Worm (Caenorhabditis elegans) whole organism, late embryonic: ENCODE measurements around the gene egg-1.

Experiments
- F13H6.1 ChIP-seq: sonication (generic microtip); optimal IDR thresholded peaks from 2 replicates; lab custom pipeline; 2016; ENCODE audit warnings: missing genetic modification characterization, missing compliant biosample characterization
- K09A11.1 ChIP-seq: sonication (generic microtip); optimal IDR thresholded peaks from 2 replicates; lab custom pipeline; 2017; ENCODE audit warnings: antibody characterized with exemption, mild to moderate bottlenecking, missing genetic modification characterization, missing compliant biosample characterization; ENCODE audit not compliant: insufficient read depth
- Y22D7AL.16 ChIP-seq: sonication (generic microtip); optimal IDR thresholded peaks from 2 replicates; lab custom pipeline; 2016; ENCODE audit warnings: missing genetic modification characterization, missing compliant biosample characterization
- ahr-1 ChIP-seq: sonication (generic microtip); optimal IDR thresholded peaks from 2 replicates; lab custom pipeline; 2016; ENCODE audit warnings: missing genetic modification characterization, missing compliant biosample characterization
- ama-1 ChIP-seq: fragments of 150-350 bp; optimal IDR thresholded peaks from 2 replicates; lab custom pipeline; 2014
- ceh-14 ChIP-seq: sonication (generic microtip); optimal IDR thresholded peaks from 2 replicates; lab custom pipeline; 2016; ENCODE audit warnings: missing genotype, missing genetic modification characterization, missing compliant biosample characterization
- ceh-18 ChIP-seq: sonication (generic microtip); optimal IDR thresholded peaks from 2 replicates; lab custom pipeline; 2016; ENCODE audit warnings: missing genetic modification characterization, missing compliant biosample characterization
- ceh-2 ChIP-seq: sonication (generic microtip); optimal IDR thresholded peaks from 2 replicates; lab custom pipeline; 2016; ENCODE audit warnings: missing genotype, missing genetic modification characterization, missing compliant biosample characterization
- ceh-30 ChIP-seq: fragments of 150-350 bp; optimal IDR thresholded peaks from 2 replicates; lab custom pipeline; 2014; ENCODE audit warnings: missing biosample characterization, missing genetic modification characterization
- ceh-31 ChIP-seq: sonication (generic microtip); optimal IDR thresholded peaks from 2 replicates; lab custom pipeline; 2016; ENCODE audit warnings: missing genetic modification characterization, missing compliant biosample characterization
- ceh-34 ChIP-seq: sonication (generic microtip); optimal IDR thresholded peaks from 2 replicates; lab custom pipeline; 2016; ENCODE audit warnings: mild to moderate bottlenecking, missing genetic modification characterization, missing compliant biosample characterization
- ceh-45 ChIP-seq: fragments of 200-800 bp; sonication (Bioruptor generic); IDR thresholded peaks from 2 replicates; pipeline ENCODE4 v1.3.6; 2022; ENCODE audit warnings: missing genetic modification reagents, missing genetic modification characterization, missing compliant biosample characterization
- ceh-48 ChIP-seq: sonication (generic microtip); optimal IDR thresholded peaks from 2 replicates; lab custom pipeline; 2016; ENCODE audit warnings: missing genetic modification characterization, inconsistent platforms, missing compliant biosample characterization
- ceh-6 ChIP-seq: fragments of 200-800 bp; sonication (Bioruptor generic); optimal IDR thresholded peaks from 2 replicates; lab custom pipeline; 2018; ENCODE audit warnings: mild to moderate bottlenecking, missing genetic modification characterization, missing compliant biosample characterization
- che-1 ChIP-seq: sonication (generic microtip); optimal IDR thresholded peaks from 2 replicates; lab custom pipeline; 2016; ENCODE audit warnings: mild to moderate bottlenecking, missing genetic modification characterization, missing compliant biosample characterization
- dmd-4 ChIP-seq: sonication (generic microtip); optimal IDR thresholded peaks from 2 replicates; lab custom pipeline; 2016; ENCODE audit warnings: borderline replicate concordance, missing genetic modification characterization, missing compliant biosample characterization
- elt-2 ChIP-seq: sonication (generic microtip); optimal IDR thresholded peaks from 2 replicates; lab custom pipeline; 2016; ENCODE audit warnings: missing genetic modification reagents, missing genetic modification characterization, missing compliant biosample characterization
- fax-1 ChIP-seq: sonication (generic microtip); optimal IDR thresholded peaks from 2 replicates; lab custom pipeline; 2016; ENCODE audit warnings: missing genotype, missing genetic modification characterization, missing compliant biosample characterization
- fkh-6 ChIP-seq: sonication (generic microtip); optimal IDR thresholded peaks from 2 replicates; lab custom pipeline; 2016; ENCODE audit warnings: missing genetic modification characterization, missing compliant biosample characterization
- gmeb-2 ChIP-seq: sonication (generic microtip); optimal IDR thresholded peaks from 2 replicates; lab custom pipeline; 2016; ENCODE audit warnings: missing genetic modification characterization, inconsistent platforms, missing compliant biosample characterization
- lim-6 ChIP-seq: sonication (generic microtip); optimal IDR thresholded peaks from 2 replicates; lab custom pipeline; 2016; ENCODE audit warnings: missing genetic modification characterization, missing compliant biosample characterization
- madf-2 ChIP-seq: sonication (generic microtip); optimal IDR thresholded peaks from 2 replicates; lab custom pipeline; 2017; ENCODE audit warnings: missing genetic modification characterization, missing compliant biosample characterization
- nfya-1 ChIP-seq: sonication (generic microtip); optimal IDR thresholded peaks from 2 replicates; lab custom pipeline; 2017; ENCODE audit warnings: missing genetic modification characterization, mild to moderate bottlenecking, missing compliant biosample characterization, antibody characterized with exemption, moderate library complexity
- npax-4 ChIP-seq: sonication (generic microtip); optimal IDR thresholded peaks from 2 replicates; lab custom pipeline; 2016; ENCODE audit warnings: missing genetic modification characterization, missing compliant biosample characterization
- odd-2 ChIP-seq: sonication (generic microtip); optimal IDR thresholded peaks from 2 replicates; lab custom pipeline; 2017; ENCODE audit warnings: antibody characterized with exemption, mild to moderate bottlenecking, missing genetic modification characterization, missing compliant biosample characterization
- pag-3 ChIP-seq: sonication (generic microtip); optimal IDR thresholded peaks from 2 replicates; lab custom pipeline; 2016; ENCODE audit warnings: missing compliant biosample characterization, missing genetic modification characterization, borderline replicate concordance
- pat-9 ChIP-seq: fragments of 200-800 bp; sonication (Bioruptor generic); optimal IDR thresholded peaks from 2 replicates; lab custom pipeline; 2018; ENCODE audit warnings: mild to moderate bottlenecking, missing genetic modification characterization, moderate library complexity, missing compliant biosample characterization
- pros-1 ChIP-seq: fragments of 150-350 bp; optimal IDR thresholded peaks from 2 replicates; lab custom pipeline; 2014; ENCODE audit warnings: missing biosample characterization, missing genetic modification reagents, missing genetic modification characterization
- ref-2 ChIP-seq: sonication (generic microtip); optimal IDR thresholded peaks from 2 replicates; lab custom pipeline; 2016; ENCODE audit warnings: missing genetic modification characterization, missing compliant biosample characterization
- sdc-2 ChIP-seq: sonication (generic microtip); optimal IDR thresholded peaks from 2 replicates; lab custom pipeline; 2016; ENCODE audit warnings: missing genotype, missing genetic modification characterization, missing compliant biosample characterization
- syd-9 ChIP-seq: sonication (generic microtip); optimal IDR thresholded peaks from 2 replicates; lab custom pipeline; 2016; ENCODE audit warnings: mild to moderate bottlenecking, missing genetic modification characterization, moderate library complexity, missing compliant biosample characterization
- tbx-2 ChIP-seq: sonication (generic microtip); optimal IDR thresholded peaks from 2 replicates; lab custom pipeline; 2016; ENCODE audit warnings: missing genetic modification characterization, missing compliant biosample characterization
- tbx-7 ChIP-seq: sonication (generic microtip); optimal IDR thresholded peaks from 2 replicates; lab custom pipeline; 2016; ENCODE audit warnings: missing genotype, missing genetic modification characterization, missing compliant biosample characterization
- ttx-3 ChIP-seq: sonication (generic microtip); optimal IDR thresholded peaks from 2 replicates; lab custom pipeline; 2016; ENCODE audit warnings: missing genetic modification reagents, missing genetic modification characterization, missing compliant biosample characterization
- unc-42 ChIP-seq: sonication (generic microtip); optimal IDR thresholded peaks from 2 replicates; lab custom pipeline; 2016; ENCODE audit warnings: missing genotype, missing genetic modification characterization, missing compliant biosample characterization
- zip-5 ChIP-seq: sonication (generic microtip); optimal IDR thresholded peaks from 2 replicates; lab custom pipeline; 2016; ENCODE audit warnings: missing genetic modification characterization, missing compliant biosample characterization
- ztf-16 ChIP-seq: sonication (generic microtip); optimal IDR thresholded peaks from 2 replicates; lab custom pipeline; 2017; ENCODE audit warnings: missing genetic modification characterization, missing compliant biosample characterization

egg-1 gene

DNA sequence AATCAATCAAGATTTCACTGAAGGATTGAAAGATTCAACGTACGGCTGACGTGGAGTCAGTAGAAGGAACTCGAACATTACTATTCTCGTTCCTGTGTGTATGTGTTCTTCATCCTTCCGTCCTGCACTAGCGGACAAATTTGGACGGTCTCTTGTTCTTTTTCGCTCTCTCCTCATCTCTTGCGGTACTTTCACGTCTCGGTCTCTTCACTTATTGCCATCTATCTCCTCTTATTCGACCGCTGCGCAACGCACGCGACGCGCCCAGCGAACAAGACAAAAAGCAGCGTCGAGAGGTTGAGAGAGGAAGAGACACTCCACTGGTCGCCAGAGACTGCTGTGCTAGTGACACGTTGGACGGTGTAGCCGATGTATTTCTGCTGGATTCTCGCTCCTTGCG is 12.5 kb upstream of the egg-1 start (continued):
- TF ChIP-seq sdc-2: peak; percentile 26
- 0 out of 2 replicates have a peak, but pooled peaks have one; percentile 13 for TF ChIP-seq ceh-45 (GFP tag; lab: Robert Waterston, UW)
- peak; percentile 71 for TF ChIP-seq pros-1 (tag; lab: Kevin White, UChicago)
- peak; percentile 84 for TF ChIP-seq ceh-31 (tag; lab: Kevin White, UChicago)
- TF ChIP-seq madf-2 (tag; lab: Kevin White, UChicago): no peak
- TF ChIP-seq unc-42: peak; percentile 34
- TF ChIP-seq odd-2: no peak
- TF ChIP-seq ttx-3: no peak
- no peak for TF ChIP-seq ceh-6 (GFP tag; lab: Kevin White, UChicago)
- TF ChIP-seq lim-6 (tag; lab: Kevin White, UChicago): peak; percentile 12
- peak; percentile 83 for TF ChIP-seq tbx-2 (tag; lab: Kevin White, UChicago)
- TF ChIP-seq gmeb-2 (tag; lab: Kevin White, UChicago): no peak
- TF ChIP-seq ceh-2 (tag; lab: Kevin White, UChicago): peak; percentile 36
- TF ChIP-seq elt-2 (tag; lab: Kevin White, UChicago): peak; percentile 45
- peak; percentile 54 for TF ChIP-seq syd-9 (tag; lab: Kevin White, UChicago)
- TF ChIP-seq npax-4 (tag; lab: Kevin White, UChicago): no peak
- no peak for TF ChIP-seq ceh-30 (tag; lab: Kevin White, UChicago)
- peak; percentile 22 for TF ChIP-seq tbx-7
- TF ChIP-seq fax-1 (tag; lab: Kevin White, UChicago): no peak
- TF ChIP-seq ama-1 (lab: Kevin White, UChicago): peak; percentile 60
- TF ChIP-seq dmd-4 (tag; lab: Kevin White, UChicago): no peak
- no peak for TF ChIP-seq ceh-48 (tag; lab: Kevin White, UChicago)
- peak; percentile 24 for TF ChIP-seq ceh-14 (tag; lab: Kevin White, UChicago)
- TF ChIP-seq ref-2 (tag; lab: Kevin White, UChicago): peak; percentile 77
- no peak for TF ChIP-seq K09A11.1 (tag; lab: Kevin White, UChicago)
- TF ChIP-seq ceh-18 (tag; lab: Kevin White, UChicago): peak; percentile 40
- no peak for TF ChIP-seq pag-3
- no peak for TF ChIP-seq Y22D7AL.16 (tag; lab: Kevin White, UChicago)
- TF ChIP-seq nfya-1 (tag; lab: Kevin White, UChicago): peak; percentile 84
- TF ChIP-seq che-1 (tag; lab: Kevin White, UChicago): no peak
- TF ChIP-seq ztf-16: peak; percentile 3
- no peak for TF ChIP-seq fkh-6 (tag; lab: Kevin White, UChicago)
- TF ChIP-seq, all 69 proteins: peak for 30

- TF ChIP-seq elt-2 (tag; lab: Kevin White, UChicago) (no peak), pat-9 (tag; lab: Kevin White, UChicago) (no peak), ceh-30 (tag; lab: Kevin White, UChicago) (no peak)
- TF ChIP-seq, all 69 proteins: peak for 0
Observed at ce11 chrIII:5717173-5717748, 10.7 kb upstream of the egg-1 start.

DNA sequence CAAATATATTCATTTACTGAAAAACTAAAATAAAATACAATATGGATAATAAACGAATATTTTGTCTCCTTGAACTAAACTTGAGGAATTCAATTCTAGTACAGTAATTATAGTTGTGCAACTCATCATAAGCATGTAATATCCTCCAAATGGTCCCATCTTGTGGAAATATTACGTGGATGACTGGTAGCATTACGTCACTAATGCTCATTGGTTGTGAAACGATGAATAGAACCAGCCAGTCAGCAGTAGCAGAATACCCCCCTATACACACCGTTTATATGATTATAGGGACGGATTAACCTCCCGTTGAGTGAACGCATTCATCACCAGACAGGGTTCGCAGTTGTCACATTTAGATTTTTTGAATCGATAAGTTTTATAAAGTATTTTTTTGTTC is 9.6 kb upstream of the egg-1 start:
- no peak for TF ChIP-seq che-1 (tag; lab: Kevin White, UChicago)
- no peak for TF ChIP-seq tbx-7
- TF ChIP-seq zip-5 (tag; lab: Kevin White, UChicago): no peak
- no peak for TF ChIP-seq ztf-16
- TF ChIP-seq tbx-2 (tag; lab: Kevin White, UChicago): peak; percentile 17
- TF ChIP-seq pat-9 (tag; lab: Kevin White, UChicago): no peak
- no peak for TF ChIP-seq F13H6.1

ce11 chrIII:5719105-5719831 is 8.7 kb upstream of the egg-1 start:
- no peak for TF ChIP-seq ahr-1 (tag; lab: Kevin White, UChicago)
- TF ChIP-seq ceh-34 (tag; lab: Kevin White, UChicago): peak; percentile 20
